ENCODE assay signal across 4 worm cellular contexts in genomic region chrX:10593756-10594376, ce11.
TF ChIP-seq lines count a peak whose summit lies in the region.

No protein-coding gene starts in this region.

TF ChIP-seq in whole organism, L2 larva, 48 proteins besides CTCF, POLR2A, EP300 and RAD21:
- peak; percentile 72 for TF ChIP-seq nhr-21 (tag; optimal IDR thresholded peaks at IDR 0.05; lab: Kevin White, UChicago)
- TF ChIP-seq lsy-2 (tag; optimal IDR thresholded peaks at IDR 0.05; lab: Kevin White, UChicago): peak in 1 of 2 experiments; percentile 24
- TF ChIP-seq lin-11 (tag; optimal IDR thresholded peaks at IDR 0.05; lab: Kevin White, UChicago): no peak
- peak; percentile 0 for TF ChIP-seq sma-9 (GFP tag; optimal IDR thresholded peaks at IDR 0.05; lab: Kevin White, UChicago)
- TF ChIP-seq sma-9 (tag; optimal IDR thresholded peaks at IDR 0.05; lab: Kevin White, UChicago): no peak
- peak; percentile 15 for TF ChIP-seq nhr-25 (tag; optimal IDR thresholded peaks at IDR 0.05; lab: Kevin White, UChicago)
- peak; percentile 9 for TF ChIP-seq sma-3 (GFP tag; optimal IDR thresholded peaks at IDR 0.05; lab: Kevin White, UChicago)
- peak; percentile 60 for TF ChIP-seq blmp-1 (tag; optimal IDR thresholded peaks at IDR 0.05; lab: Kevin White, UChicago; ENCODE audit: insufficient read depth)
- no peak for TF ChIP-seq elt-1 (tag; optimal IDR thresholded peaks at IDR 0.05; lab: Kevin White, UChicago)
- peak; percentile 29 for TF ChIP-seq nhr-129 (tag; optimal IDR thresholded peaks at IDR 0.05; lab: Kevin White, UChicago)
TF ChIP-seq in whole organism, L2 larva: peak in this region for 7.

TF ChIP-seq in whole organism, L4 larva, 104 proteins besides CTCF, POLR2A, EP300 and RAD21:
- TF ChIP-seq hlh-11 (tag; optimal IDR thresholded peaks at IDR 0.05; lab: Kevin White, UChicago) (no peak), madf-9 (GFP tag; conservative IDR thresholded peaks at IDR 0.05; lab: Robert Waterston, UW) (no peak), tra-1 (GFP tag; IDR thresholded peaks at IDR 0.05; lab: Robert Waterston, UW) (no peak), nhr-76 (tag; optimal IDR thresholded peaks at IDR 0.05; lab: Kevin White, UChicago) (no peak), fkh-10 (GFP tag; optimal IDR thresholded peaks at IDR 0.05; lab: Kevin White, UChicago) (peak; percentile 3), F37D6.2 (tag; optimal IDR thresholded peaks at IDR 0.05; lab: Kevin White, UChicago) (no peak), tag-97 (GFP tag; IDR thresholded peaks at IDR 0.05; lab: Robert Waterston, UW) (0 out of 2 replicates have a peak, but pooled peaks have one; percentile 48), aha-1 (tag; lab: Kevin White, UChicago) (peak; percentile 93), unc-62 (GFP tag; optimal IDR thresholded peaks at IDR 0.05 in 1 of 2; lab: Kevin White, UChicago) (peak in 1 of 2 experiments; percentile 81), unc-62 (tag; optimal IDR thresholded peaks at IDR 0.05; lab: Kevin White, UChicago) (no peak), hlh-30 (tag; optimal IDR thresholded peaks at IDR 0.05; lab: Kevin White, UChicago; ENCODE audit: insufficient read depth) (peak; percentile 44), lin-39 (tag; optimal IDR thresholded peaks at IDR 0.05; lab: Kevin White, UChicago) (no peak)

TF ChIP-seq in whole organism, late embryonic, 69 proteins besides CTCF, POLR2A, EP300 and RAD21:
- peak; percentile 12 for TF ChIP-seq ceh-2 (tag; optimal IDR thresholded peaks at IDR 0.05; lab: Kevin White, UChicago)
- TF ChIP-seq tbx-2 (tag; optimal IDR thresholded peaks at IDR 0.05; lab: Kevin White, UChicago): peak; percentile 29
- TF ChIP-seq sox-4 (tag; optimal IDR thresholded peaks at IDR 0.05; lab: Kevin White, UChicago): no peak
- TF ChIP-seq ztf-16 (tag; optimal IDR thresholded peaks at IDR 0.05; lab: Kevin White, UChicago): no peak
- no peak for TF ChIP-seq elt-2 (tag; optimal IDR thresholded peaks at IDR 0.05; lab: Kevin White, UChicago)
- TF ChIP-seq pax-1 (tag; optimal IDR thresholded peaks at IDR 0.05; lab: Kevin White, UChicago): no peak
- TF ChIP-seq ceh-48 (tag; optimal IDR thresholded peaks at IDR 0.05; lab: Kevin White, UChicago): no peak
- no peak for TF ChIP-seq ceh-9 (tag; optimal IDR thresholded peaks at IDR 0.05; lab: Kevin White, UChicago)
- TF ChIP-seq T23F11.4 (GFP tag; optimal IDR thresholded peaks at IDR 0.05; lab: Kevin White, UChicago): peak; percentile 39
- peak; percentile 45 for TF ChIP-seq unc-42 (tag; optimal IDR thresholded peaks at IDR 0.05; lab: Kevin White, UChicago)
- TF ChIP-seq ceh-31 (tag; optimal IDR thresholded peaks at IDR 0.05; lab: Kevin White, UChicago): peak; percentile 44
- no peak for TF ChIP-seq gmeb-2 (tag; optimal IDR thresholded peaks at IDR 0.05; lab: Kevin White, UChicago)
- peak; percentile 18 for TF ChIP-seq ceh-19 (GFP tag; optimal IDR thresholded peaks at IDR 0.05; lab: Kevin White, UChicago)
- peak; percentile 1 for TF ChIP-seq nfya-1 (tag; optimal IDR thresholded peaks at IDR 0.05; lab: Kevin White, UChicago)

TF ChIP-seq in whole organism, mixed stage, embryonic, 35 proteins besides CTCF, POLR2A, EP300 and RAD21:
- TF ChIP-seq ces-1 (GFP tag; optimal IDR thresholded peaks at IDR 0.05; lab: Kevin White, UChicago): peak; percentile 65
- TF ChIP-seq M03D4.4 (tag; optimal IDR thresholded peaks at IDR 0.05; lab: Kevin White, UChicago): peak; percentile 0
- TF ChIP-seq mls-2 (tag; optimal IDR thresholded peaks at IDR 0.05; lab: Kevin White, UChicago): peak; percentile 35
- peak; percentile 31 for TF ChIP-seq sptf-1 (tag; optimal IDR thresholded peaks at IDR 0.05; lab: Kevin White, UChicago)
- no peak for TF ChIP-seq nhr-12 (tag; optimal IDR thresholded peaks at IDR 0.05; lab: Kevin White, UChicago)
- TF ChIP-seq blmp-1 (tag; optimal IDR thresholded peaks at IDR 0.05; lab: Kevin White, UChicago): peak; percentile 69
- no peak for TF ChIP-seq hlh-1 (tag; optimal IDR thresholded peaks at IDR 0.05; lab: Kevin White, UChicago)
